Fruit fly (Drosophila melanogaster) whole organism, wandering third instar larva: Measurements from ENCODE around the gene CG18666.

Source experiments
- Myc ChIP-seq: fragments of >200 bp; optimal IDR thresholded peaks from 2 replicates; lab custom pipeline; 2017
- dmrt93B ChIP-seq: fragments of 200-800 bp; sonication (Bioruptor generic); optimal IDR thresholded peaks from 2 replicates; lab custom pipeline; 2018; ENCODE audit warnings: missing biosample characterization, mild to moderate bottlenecking, missing genetic modification characterization
- h ChIP-seq: fragments of 200-800 bp; sonication (Bioruptor generic); optimal IDR thresholded peaks from 3 replicates; lab custom pipeline; 2016; ENCODE audit warnings: missing biosample characterization, mild to moderate bottlenecking, missing genetic modification characterization
- usp ChIP-seq: fragments of >200 bp; optimal IDR thresholded peaks from 2 replicates; lab custom pipeline; 2017; ENCODE audit warnings: missing biosample characterization, missing genetic modification characterization

- TF ChIP-seq Myc (lab: Kevin White, UChicago) (no peak), usp (no peak), h (GFP tag; lab: Kevin White, UChicago) (no peak), dmrt93B (GFP tag; lab: Kevin White, UChicago) (no peak)
Measured at dm6 chr2L:11027213-11027612, 7.4 kb upstream of the CG18666 start.
